Fruit fly (Drosophila melanogaster) whole organism, wandering third instar larva: ENCODE data around the gene CG12123.

ENCODE experiments used
- Abd-B ChIP-seq: fragments of >200 bp; optimal IDR thresholded peaks from 2 replicates; lab custom pipeline; 2017; ENCODE audit warnings: missing biosample characterization, missing genetic modification characterization
- CG32264 ChIP-seq: fragments of 200-800 bp; sonication (Bioruptor generic); optimal IDR thresholded peaks from 2 replicates; lab custom pipeline; 2016; ENCODE audit warnings: missing biosample characterization, missing genetic modification characterization
- CG9705 ChIP-seq: fragments of 200-800 bp; sonication (Bioruptor generic); optimal IDR thresholded peaks from 2 replicates; lab custom pipeline; 2018; ENCODE audit warnings: missing biosample characterization, mild to moderate bottlenecking, missing genetic modification characterization
- CrebA ChIP-seq: fragments of 200-800 bp; sonication (Bioruptor generic); optimal IDR thresholded peaks from 2 replicates; lab custom pipeline; 2016; ENCODE audit warnings: missing biosample characterization, mild to moderate bottlenecking, missing genetic modification characterization, borderline replicate concordance
- Dfd ChIP-seq: fragments of >200 bp; optimal IDR thresholded peaks from 2 replicates; lab custom pipeline; 2017; ENCODE audit warnings: missing biosample characterization, missing genetic modification characterization
- Dif ChIP-seq: fragments of 200-275, 200-300 bp; sonication (Bioruptor generic); optimal IDR thresholded peaks from 2 replicates; lab custom pipeline; 2018; ENCODE audit warnings: missing biosample characterization, missing genetic modification characterization; ENCODE audit not compliant: partially characterized antibody
- GATAd ChIP-seq: sonication (Bioruptor generic); optimal IDR thresholded peaks from 2 replicates; lab custom pipeline; 2016; ENCODE audit warnings: missing biosample characterization, missing genetic modification characterization
- Hnf4 ChIP-seq: fragments of 200-800 bp; sonication (Bioruptor generic); optimal IDR thresholded peaks from 2 replicates; lab custom pipeline; 2016; ENCODE audit warnings: missing biosample characterization, mild to moderate bottlenecking, missing genetic modification characterization
- Hr78 ChIP-seq: fragments of >200 bp; optimal IDR thresholded peaks from 2 replicates; lab custom pipeline; 2017; ENCODE audit warnings: missing biosample characterization, missing genetic modification characterization
- Jra ChIP-seq: sonication (Bioruptor generic); optimal IDR thresholded peaks from 2 replicates; lab custom pipeline; 2016; ENCODE audit warnings: missing biosample characterization, missing genetic modification characterization
- Mio ChIP-seq: sonication (Bioruptor generic); optimal IDR thresholded peaks from 2 replicates; lab custom pipeline; 2016; ENCODE audit warnings: missing biosample characterization, missing genetic modification characterization
- Myc ChIP-seq: fragments of >200 bp; optimal IDR thresholded peaks from 2 replicates; lab custom pipeline; 2017
- N ChIP-seq: fragments of >200 bp; optimal IDR thresholded peaks from 2 replicates; lab custom pipeline; 2018; ENCODE audit warnings: missing biosample characterization, missing external identifiers, missing genetic modification characterization
- OdsH ChIP-seq: fragments of 200-800 bp; sonication (Bioruptor generic); optimal IDR thresholded peaks from 2 replicates; lab custom pipeline; 2016; ENCODE audit warnings: missing biosample characterization, mild to moderate bottlenecking, missing genetic modification characterization
- Rel ChIP-seq, 2 experiments: fragments of 200-800 bp; sonication (Bioruptor generic) in 1 of 2; optimal IDR thresholded peaks; 2 replicates in 1 of 2; 3 replicates in 1 of 2; lab custom pipeline; 2016 to 2019; ENCODE audit warnings: mild to moderate bottlenecking in 2 of 2, missing biosample characterization in 2 of 2, missing genetic modification characterization in 2 of 2, moderate library complexity in 1 of 2
- Sp1 ChIP-seq: fragments of 200-800 bp; sonication (Bioruptor generic); optimal IDR thresholded peaks from 3 replicates; lab custom pipeline; 2019; ENCODE audit warnings: missing biosample characterization, mild to moderate bottlenecking, missing genetic modification characterization, moderate library complexity
- Vsx2 ChIP-seq: fragments of 200-300, 225-300 bp; sonication (Bioruptor generic); optimal IDR thresholded peaks from 2 replicates; lab custom pipeline; 2018; ENCODE audit warnings: missing biosample characterization, missing genetic modification characterization; ENCODE audit not compliant: partially characterized antibody
- br ChIP-seq: fragments of 200-800 bp; sonication (Bioruptor generic); optimal IDR thresholded peaks from 2 replicates; lab custom pipeline; 2016; ENCODE audit warnings: missing biosample characterization, missing genetic modification characterization
- brk ChIP-seq: fragments of 200-800 bp; sonication (Bioruptor generic); optimal IDR thresholded peaks from 2 replicates; lab custom pipeline; 2016; ENCODE audit warnings: missing biosample characterization, mild to moderate bottlenecking, missing genetic modification characterization
- dl ChIP-seq, 2 experiments: fragments of 175-275, 200-275 bp in 1 of 2; fragments of 200-275 bp in 1 of 2; sonication (Bioruptor generic); optimal IDR thresholded peaks; lab custom pipeline; 2018; ENCODE audit warnings: mild to moderate bottlenecking in 2 of 2, missing biosample characterization in 2 of 2, missing genetic modification characterization in 2 of 2, moderate library complexity in 2 of 2; ENCODE audit not compliant: partially characterized antibody in 2 of 2, insufficient read depth in 1 of 2
- dmrt93B ChIP-seq: fragments of 200-800 bp; sonication (Bioruptor generic); optimal IDR thresholded peaks from 2 replicates; lab custom pipeline; 2018; ENCODE audit warnings: missing biosample characterization, mild to moderate bottlenecking, missing genetic modification characterization
- dsf ChIP-seq: sonication (Bioruptor generic); optimal IDR thresholded peaks from 2 replicates; lab custom pipeline; 2016; ENCODE audit warnings: missing biosample characterization, missing genetic modification characterization, borderline replicate concordance
- ey ChIP-seq: fragments of 200-800 bp; sonication (Bioruptor generic); optimal IDR thresholded peaks from 2 replicates; lab custom pipeline; 2016; ENCODE audit warnings: missing biosample characterization, missing genetic modification characterization
- foxo ChIP-seq, 2 experiments: fragments of 200-800 bp; sonication (Bioruptor generic); optimal IDR thresholded peaks; 2 replicates in 1 of 2; 3 replicates in 1 of 2; lab custom pipeline; 2016 to 2017; ENCODE audit warnings: missing biosample characterization in 2 of 2, missing genetic modification characterization in 2 of 2
- fru ChIP-seq: fragments of 200-800 bp; sonication (Bioruptor generic); optimal IDR thresholded peaks from 3 replicates; lab custom pipeline; 2016; ENCODE audit warnings: missing biosample characterization, mild to moderate bottlenecking, missing genetic modification characterization
- h ChIP-seq: fragments of 200-800 bp; sonication (Bioruptor generic); optimal IDR thresholded peaks from 3 replicates; lab custom pipeline; 2016; ENCODE audit warnings: missing biosample characterization, mild to moderate bottlenecking, missing genetic modification characterization
- pan ChIP-seq: fragments of >200 bp; optimal IDR thresholded peaks from 2 replicates; lab custom pipeline; 2017
- psq ChIP-seq: fragments of 200-800 bp; sonication (Bioruptor generic); optimal IDR thresholded peaks from 3 replicates; lab custom pipeline; 2017; ENCODE audit warnings: missing biosample characterization, mild to moderate bottlenecking, missing genetic modification characterization, moderate library complexity
- rgr ChIP-seq: fragments of 200-800 bp; sonication (Bioruptor generic); optimal IDR thresholded peaks from 3 replicates; lab custom pipeline; 2016; ENCODE audit warnings: missing biosample characterization, mild to moderate bottlenecking, missing genetic modification characterization
- sage ChIP-seq: fragments of 200-800 bp; sonication (Bioruptor generic); optimal IDR thresholded peaks from 2 replicates; lab custom pipeline; 2016; ENCODE audit warnings: missing biosample characterization, mild to moderate bottlenecking, missing genetic modification characterization
- sv ChIP-seq: fragments of 200-800 bp; sonication (Bioruptor generic); optimal IDR thresholded peaks from 3 replicates; lab custom pipeline; 2016; ENCODE audit warnings: missing biosample characterization, missing genetic modification characterization
- usp ChIP-seq: fragments of >200 bp; optimal IDR thresholded peaks from 2 replicates; lab custom pipeline; 2017; ENCODE audit warnings: missing biosample characterization, missing genetic modification characterization
- woc ChIP-seq: sonication (Bioruptor generic); optimal IDR thresholded peaks from 2 replicates; lab custom pipeline; 2016; ENCODE audit warnings: missing biosample characterization, mild to moderate bottlenecking, missing genetic modification characterization

CG12123 gene

dm6 chrX:8483671-8484070, 41.5 kb upstream of the CG12123 start, which contains the start of gene CG33223:
Gene CG33223, minus strand, starts transcription at chrX:8483885.
- TF ChIP-seq pan (lab: Kevin White, UChicago), result no peak
- TF ChIP-seq br (GFP tag; lab: Kevin White, UChicago), result no peak
- no peak for TF ChIP-seq N (GFP tag; lab: Kevin White, UChicago)
- no peak for TF ChIP-seq Abd-B (GFP tag; lab: Kevin White, UChicago)
- TF ChIP-seq CrebA (GFP tag; lab: Kevin White, UChicago), result no peak
- TF ChIP-seq h (GFP tag; lab: Kevin White, UChicago), result no peak
- TF ChIP-seq Vsx2 (GFP tag; lab: Kevin White, UChicago), result no peak
- no peak for TF ChIP-seq rgr
- TF ChIP-seq CG9705, result no peak

dm6 chrX:8481462-8481861, 39.3 kb upstream of the CG12123 start, which contains the start of gene Cp38:
Gene Cp38, plus strand, starts transcription at chrX:8481837.
- no peak for TF ChIP-seq CG32264 (GFP tag; lab: Kevin White, UChicago)
- no peak for TF ChIP-seq Hnf4 (GFP tag; lab: Kevin White, UChicago)
- TF ChIP-seq N (GFP tag; lab: Kevin White, UChicago), result no peak
- no peak for TF ChIP-seq GATAd
- TF ChIP-seq h (GFP tag; lab: Kevin White, UChicago), result no peak
- no peak for TF ChIP-seq ey (GFP tag; lab: Kevin White, UChicago)
- TF ChIP-seq sage (GFP tag; lab: Kevin White, UChicago), result no peak
- TF ChIP-seq fru, result no peak
- TF ChIP-seq Rel (GFP tag; optimal IDR thresholded peaks at IDR 0.05; lab: Kevin White, UChicago), result no peak
- no peak for TF ChIP-seq Rel (tag; optimal IDR thresholded peaks at IDR 0.05; lab: Kevin White, UChicago)

dm6 chrX:8479031-8479568, 37.0 kb upstream of the CG12123 start, which contains the start of gene Cp36:
Gene Cp36, plus strand, starts transcription at chrX:8479319.
- TF ChIP-seq brk (no peak), Hr78 (GFP tag; lab: Kevin White, UChicago) (no peak), Myc (lab: Kevin White, UChicago) (no peak)

- no peak for TF ChIP-seq sv
- no peak for TF ChIP-seq dsf (GFP tag; lab: Kevin White, UChicago)
- TF ChIP-seq N (GFP tag; lab: Kevin White, UChicago), result no peak
- no peak for TF ChIP-seq Mio
- TF ChIP-seq h (GFP tag; lab: Kevin White, UChicago), result no peak
- no peak for TF ChIP-seq ey (GFP tag; lab: Kevin White, UChicago)
- no peak for TF ChIP-seq CG9705
- no peak for TF ChIP-seq psq (GFP tag; lab: Kevin White, UChicago)
- no peak for TF ChIP-seq Myc (lab: Kevin White, UChicago)
- no peak for TF ChIP-seq Dfd
- TF ChIP-seq Sp1 (GFP tag; lab: Kevin White, UChicago), result no peak
- no peak for TF ChIP-seq Hnf4 (GFP tag; lab: Kevin White, UChicago)
- TF ChIP-seq Dif (GFP tag; lab: Kevin White, UChicago), result no peak
- no peak for TF ChIP-seq foxo (GFP tag; optimal IDR thresholded peaks at IDR 0.05; lab: Kevin White, UChicago)
- TF ChIP-seq Vsx2 (GFP tag; lab: Kevin White, UChicago), result no peak
- TF ChIP-seq CG32264 (GFP tag; lab: Kevin White, UChicago), result no peak
- TF ChIP-seq dmrt93B (GFP tag; lab: Kevin White, UChicago), result no peak
- TF ChIP-seq GATAd, result no peak
- no peak for TF ChIP-seq Jra (GFP tag; lab: Kevin White, UChicago)
- TF ChIP-seq, all 38 proteins: peak for 0
Observed at dm6 chrX:8476817-8477216, 34.7 kb upstream of the CG12123 start, which contains the start of gene Cp7Fc. Gene Cp7Fc, plus strand, starts transcription at chrX:8477117.

- TF ChIP-seq Hr78 (GFP tag; lab: Kevin White, UChicago) (no peak), br (GFP tag; lab: Kevin White, UChicago) (no peak), usp (no peak), pan (lab: Kevin White, UChicago) (no peak), dsf (GFP tag; lab: Kevin White, UChicago) (no peak), OdsH (GFP tag; lab: Kevin White, UChicago) (no peak), h (GFP tag; lab: Kevin White, UChicago) (no peak), N (GFP tag; lab: Kevin White, UChicago) (no peak), woc (GFP tag; lab: Kevin White, UChicago) (no peak), dmrt93B (GFP tag; lab: Kevin White, UChicago) (no peak), dl (GFP tag; optimal IDR thresholded peaks at IDR 0.05; lab: Kevin White, UChicago; ENCODE audit: insufficient read depth in 1 of 2, partially characterized antibody in 2 of 2) (no peak), fru (no peak), Sp1 (GFP tag; lab: Kevin White, UChicago) (no peak)
Observed at dm6 chrX:8475657-8476056, 33.5 kb upstream of the CG12123 start.
